Fruit fly (Drosophila melanogaster) whole organism, pupa: ENCODE results near the gene CG15209.

Source experiments
- CG4496 ChIP-seq: fragments of 200-800 bp; sonication (Bioruptor generic); IDR thresholded peaks from 3 replicates; pipeline ENCODE4 v1.3.6; 2022; ENCODE audit warnings: missing biosample characterization, missing genetic modification characterization
- CG9948 ChIP-seq: fragments of 200-800 bp; sonication (Bioruptor generic); optimal IDR thresholded peaks from 2 replicates; lab custom pipeline; 2018; ENCODE audit warnings: missing biosample characterization, mild to moderate bottlenecking, missing genetic modification characterization, moderate library complexity
- Pif1B ChIP-seq: fragments of 200-800 bp; sonication (Bioruptor generic); optimal IDR thresholded peaks from 3 replicates; lab custom pipeline; 2016; ENCODE audit warnings: missing biosample characterization, missing genetic modification characterization
- fd96Ca ChIP-seq: fragments of 200-800 bp; sonication (Bioruptor generic); IDR thresholded peaks from 3 replicates; pipeline ENCODE4 v1.3.6; 2022; ENCODE audit warnings: missing biosample characterization, missing genetic modification characterization

dm6 chrX:10886418-10886817 lies 44.4 kb downstream of the CG15209 start:
- TF ChIP-seq CG4496 (GFP tag; lab: Robert Waterston, UW) (no peak), fd96Ca (GFP tag; lab: Robert Waterston, UW) (no peak), CG9948 (no peak), Pif1B (no peak)
